Worm (Caenorhabditis elegans): ENCODE measurements around the gene tni-4.

DNA sequence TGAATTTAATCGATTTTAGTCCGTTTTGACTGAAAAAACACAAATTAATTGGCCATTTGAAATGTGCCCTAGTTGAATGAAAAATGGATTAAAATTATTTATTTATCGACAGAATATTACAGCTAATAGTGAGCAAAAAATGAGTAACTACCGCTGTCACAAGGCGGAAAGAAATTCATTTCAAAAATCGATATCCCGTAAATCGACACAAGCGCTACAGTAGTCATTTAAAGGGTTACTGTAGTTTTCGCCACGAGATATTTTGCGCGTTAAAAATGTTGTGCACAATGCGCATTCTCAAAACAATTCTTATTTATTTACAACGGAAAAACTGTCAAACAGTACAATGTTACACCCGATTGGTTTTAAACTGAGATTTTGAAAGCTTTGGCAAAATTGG lies 6.2 kb downstream of the tni-4 start:
- TF ChIP-seq syd-9 (tag; optimal IDR thresholded peaks at IDR 0.05) = no peak
- no peak for TF ChIP-seq hlh-30 (tag; optimal IDR thresholded peaks at IDR 0.05; ENCODE audit: insufficient read depth)
- TF ChIP-seq ceh-34 (tag; optimal IDR thresholded peaks at IDR 0.05) = no peak
